Worm (Caenorhabditis elegans): Measurements from ENCODE around the gene srh-140.

DNA sequence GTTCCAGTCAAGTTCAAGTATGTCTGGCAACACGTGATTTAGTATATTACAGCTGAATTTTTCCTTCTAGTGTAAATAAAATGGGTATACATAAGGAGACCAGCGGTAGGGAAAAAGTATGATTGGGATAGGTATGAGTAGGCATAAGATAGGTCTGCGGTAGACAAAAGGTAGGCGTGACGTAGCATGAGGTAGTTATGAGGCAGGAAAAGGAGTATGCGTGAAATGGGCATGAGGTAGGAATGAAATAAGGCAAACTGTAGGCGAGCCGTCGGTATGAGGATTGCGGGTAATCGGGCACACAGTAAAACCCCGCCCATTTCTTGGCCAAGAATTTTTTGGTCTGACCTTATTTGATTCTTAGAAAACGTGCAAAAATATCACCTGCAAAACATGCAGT lies 557 bp upstream of the srh-140 start:
- no peak for TF ChIP-seq elt-4 (tag; optimal IDR thresholded peaks at IDR 0.05)
- no peak for TF ChIP-seq fkh-6 (tag; optimal IDR thresholded peaks at IDR 0.05)
- TF ChIP-seq hlh-13 (GFP tag; optimal IDR thresholded peaks at IDR 0.05), result no peak
- TF ChIP-seq unc-86 (tag; optimal IDR thresholded peaks at IDR 0.05), result no peak
- TF ChIP-seq ceh-34 (tag; optimal IDR thresholded peaks at IDR 0.05), result no peak

All from whole organism, late embryonic.